Worm (Caenorhabditis elegans) whole organism, L2 larva: ENCODE results near the gene nhr-126.

Source experiments
- C34F6.9 ChIP-seq: fragments of 150-350 bp; optimal IDR thresholded peaks from 2 replicates; lab custom pipeline; 2014; ENCODE audit warnings: missing biosample characterization, missing genetic modification characterization
- F13H6.1 ChIP-seq: sonication (generic microtip); optimal IDR thresholded peaks from 2 replicates; lab custom pipeline; 2016; ENCODE audit warnings: missing genetic modification characterization, missing compliant biosample characterization
- R02D3.7 ChIP-seq: fragments of 150-350 bp; optimal IDR thresholded peaks from 2 replicates; lab custom pipeline; 2014; ENCODE audit warnings: missing biosample characterization, missing genetic modification characterization
- Y55F3AM.14 ChIP-seq: fragments of 200-800 bp; sonication (Bioruptor generic); optimal IDR thresholded peaks from 2 replicates; lab custom pipeline; 2018; ENCODE audit warnings: mild to moderate bottlenecking, missing genetic modification characterization, missing compliant biosample characterization
- ZK546.5 ChIP-seq: sonication (generic microtip); optimal IDR thresholded peaks from 2 replicates; lab custom pipeline; 2017; ENCODE audit warnings: missing biosample characterization, missing genetic modification characterization
- aly-2 ChIP-seq: fragments of 150-350 bp; optimal IDR thresholded peaks from 2 replicates; lab custom pipeline; 2014; ENCODE audit warnings: missing biosample characterization, missing genetic modification characterization
- ama-1 ChIP-seq: fragments of 150-350 bp; optimal IDR thresholded peaks from 2 replicates; lab custom pipeline; 2018; ENCODE audit warnings: inconsistent platforms
- blmp-1 ChIP-seq: sonication (generic microtip); optimal IDR thresholded peaks from 2 replicates; lab custom pipeline; 2017; ENCODE audit warnings: missing genetic modification characterization, mild to moderate bottlenecking, missing compliant biosample characterization, antibody characterized with exemption, moderate library complexity; ENCODE audit not compliant: insufficient read depth
- ceh-16 ChIP-seq: fragments of 150-350 bp; optimal IDR thresholded peaks from 2 replicates; lab custom pipeline; 2014; ENCODE audit warnings: missing biosample characterization, missing genetic modification characterization
- ceh-82 ChIP-seq: fragments of 150-350 bp; optimal IDR thresholded peaks from 2 replicates; lab custom pipeline; 2014; ENCODE audit warnings: missing biosample characterization, missing genetic modification characterization
- crh-2 ChIP-seq: sonication (generic microtip); optimal IDR thresholded peaks from 2 replicates; lab custom pipeline; 2017; ENCODE audit warnings: missing biosample characterization, missing genetic modification characterization
- dmd-4 ChIP-seq: sonication (generic microtip); optimal IDR thresholded peaks from 2 replicates; lab custom pipeline; 2017; ENCODE audit warnings: missing biosample characterization, missing genetic modification characterization
- egl-27 ChIP-seq: sonication (generic microtip); optimal IDR thresholded peaks from 3 replicates; lab custom pipeline; 2017; ENCODE audit warnings: missing biosample characterization, missing genetic modification reagents, missing genetic modification characterization
- elt-1 ChIP-seq: fragments of 150-350 bp; optimal IDR thresholded peaks from 2 replicates; lab custom pipeline; 2014; ENCODE audit warnings: missing biosample characterization, missing genetic modification characterization
- fos-1 ChIP-seq: fragments of 150-350 bp; optimal IDR thresholded peaks from 2 replicates; lab custom pipeline; 2014; ENCODE audit warnings: missing biosample characterization, missing genetic modification characterization
- lin-11 ChIP-seq: fragments of 150-350 bp; sonication (generic microtip); optimal IDR thresholded peaks from 2 replicates; lab custom pipeline; 2014; ENCODE audit warnings: missing biosample characterization, missing genetic modification characterization, inconsistent platforms, mixed read lengths
- lin-13 ChIP-seq: fragments of 150-350 bp; optimal IDR thresholded peaks from 2 replicates; lab custom pipeline; 2014; ENCODE audit warnings: missing biosample characterization, missing genetic modification reagents, missing genetic modification characterization
- lin-39 ChIP-seq: fragments of 150-350 bp; optimal IDR thresholded peaks from 2 replicates; lab custom pipeline; 2014; ENCODE audit warnings: missing biosample characterization, missing genetic modification reagents, missing genetic modification characterization
- mdl-1 ChIP-seq, 2 experiments: fragments of 150-350 bp in 1 of 2; sonication (generic microtip) in 1 of 2; optimal IDR thresholded peaks; 2 replicates each; lab custom pipeline; 2017; ENCODE audit warnings: missing biosample characterization in 2 of 2, missing genetic modification characterization in 2 of 2
- nhr-10 ChIP-seq: sonication (generic microtip); optimal IDR thresholded peaks from 2 replicates; lab custom pipeline; 2017; ENCODE audit warnings: missing biosample characterization, missing genetic modification characterization
- nhr-11 ChIP-seq: fragments of 150-350 bp; optimal IDR thresholded peaks from 2 replicates; lab custom pipeline; 2014; ENCODE audit warnings: missing biosample characterization, missing genetic modification characterization
- nhr-129 ChIP-seq: fragments of 150-350 bp; optimal IDR thresholded peaks from 2 replicates; lab custom pipeline; 2014; ENCODE audit warnings: missing biosample characterization, missing genetic modification characterization
- nhr-21 ChIP-seq: fragments of 150-350 bp; optimal IDR thresholded peaks from 2 replicates; lab custom pipeline; 2014; ENCODE audit warnings: missing biosample characterization, missing genetic modification characterization
- nhr-23 ChIP-seq: fragments of 150-350 bp; optimal IDR thresholded peaks from 2 replicates; lab custom pipeline; 2014; ENCODE audit warnings: missing biosample characterization, missing genetic modification reagents, missing genetic modification characterization
- nhr-237 ChIP-seq: fragments of 150-350 bp; optimal IDR thresholded peaks from 2 replicates; lab custom pipeline; 2014; ENCODE audit warnings: missing biosample characterization, missing genetic modification characterization
- nhr-25 ChIP-seq: fragments of 150-350 bp; sonication (generic microtip); optimal IDR thresholded peaks from 3 replicates; lab custom pipeline; 2014; ENCODE audit warnings: missing biosample characterization, missing genetic modification characterization
- nhr-6 ChIP-seq: fragments of 150-350 bp; optimal IDR thresholded peaks from 2 replicates; lab custom pipeline; 2014; ENCODE audit warnings: missing biosample characterization, missing genetic modification characterization
- nhr-77 ChIP-seq: fragments of 150-350 bp; optimal IDR thresholded peaks from 2 replicates; lab custom pipeline; 2014; ENCODE audit warnings: missing biosample characterization, missing genetic modification characterization
- peb-1 ChIP-seq: fragments of 150-350 bp; optimal IDR thresholded peaks from 2 replicates; lab custom pipeline; 2014; ENCODE audit warnings: missing biosample characterization, missing genetic modification characterization
- sem-4 ChIP-seq: fragments of 150-350 bp; optimal IDR thresholded peaks from 2 replicates; lab custom pipeline; 2014; ENCODE audit warnings: missing biosample characterization, missing genetic modification reagents, missing genetic modification characterization
- skn-1 ChIP-seq: sonication (generic microtip); optimal IDR thresholded peaks from 2 replicates; lab custom pipeline; 2017; ENCODE audit warnings: missing biosample characterization, missing genetic modification characterization
- sma-3 ChIP-seq: sonication (generic microtip); optimal IDR thresholded peaks from 2 replicates; lab custom pipeline; 2016; ENCODE audit warnings: missing genetic modification reagents, missing genetic modification characterization, missing compliant biosample characterization
- sma-9 ChIP-seq, 2 experiments: fragments of 150-350 bp in 1 of 2; sonication (generic microtip) in 1 of 2; optimal IDR thresholded peaks; 2 replicates each; lab custom pipeline; 2014 to 2016; ENCODE audit warnings: missing genetic modification characterization in 2 of 2, mild to moderate bottlenecking in 1 of 2, missing biosample characterization in 1 of 2, missing compliant biosample characterization in 1 of 2, missing genetic modification reagents in 1 of 2, moderate library complexity in 1 of 2
- snpc-4 ChIP-seq: fragments of 150-350 bp; optimal IDR thresholded peaks from 2 replicates; lab custom pipeline; 2014; ENCODE audit warnings: missing biosample characterization, missing genetic modification characterization
- unc-39 ChIP-seq: fragments of 150-350 bp; optimal IDR thresholded peaks from 2 replicates; lab custom pipeline; 2014; ENCODE audit warnings: missing biosample characterization, missing genetic modification characterization
- unc-62 ChIP-seq: fragments of 150-350 bp; optimal IDR thresholded peaks from 2 replicates; lab custom pipeline; 2014; ENCODE audit warnings: missing biosample characterization, missing genetic modification reagents, missing genetic modification characterization
- ztf-1 ChIP-seq: fragments of 200-800 bp; sonication (Bioruptor generic); conservative IDR thresholded peaks from 2 replicates; pipeline ENCODE4 v1.3.6; 2022; ENCODE audit warnings: missing genetic modification characterization, missing compliant biosample characterization
- ztf-11 ChIP-seq: sonication (generic microtip); optimal IDR thresholded peaks from 2 replicates; lab custom pipeline; 2017; ENCODE audit warnings: missing biosample characterization, missing genetic modification characterization
- ztf-4 ChIP-seq: fragments of 150-350 bp; optimal IDR thresholded peaks from 2 replicates; lab custom pipeline; 2014; ENCODE audit warnings: missing biosample characterization, missing genetic modification characterization

The nhr-126 gene

DNA sequence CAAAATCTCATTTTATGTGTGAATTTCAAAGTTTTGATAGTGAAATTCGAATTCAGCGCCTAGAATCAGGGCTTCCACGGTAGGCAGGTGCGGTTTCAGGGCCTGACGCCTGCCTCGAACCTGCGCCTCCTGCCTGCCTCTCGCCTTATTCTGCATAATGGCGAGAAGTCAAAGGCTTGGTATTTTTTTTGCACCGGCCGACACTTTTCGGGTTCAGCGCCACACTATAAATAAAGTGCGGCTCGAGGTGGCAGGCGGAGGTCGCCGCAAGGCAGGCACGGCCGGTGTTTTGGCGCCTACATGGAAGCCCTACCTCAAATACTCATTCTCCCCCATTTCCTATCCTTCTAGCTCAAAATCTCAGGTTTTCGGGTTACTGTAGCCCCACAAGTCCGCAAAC lies 28.5 kb upstream of the nhr-126 start:
- TF ChIP-seq nhr-6 (tag; lab: Kevin White, UChicago) (no peak), egl-27 (no peak), R02D3.7 (no peak)

DNA sequence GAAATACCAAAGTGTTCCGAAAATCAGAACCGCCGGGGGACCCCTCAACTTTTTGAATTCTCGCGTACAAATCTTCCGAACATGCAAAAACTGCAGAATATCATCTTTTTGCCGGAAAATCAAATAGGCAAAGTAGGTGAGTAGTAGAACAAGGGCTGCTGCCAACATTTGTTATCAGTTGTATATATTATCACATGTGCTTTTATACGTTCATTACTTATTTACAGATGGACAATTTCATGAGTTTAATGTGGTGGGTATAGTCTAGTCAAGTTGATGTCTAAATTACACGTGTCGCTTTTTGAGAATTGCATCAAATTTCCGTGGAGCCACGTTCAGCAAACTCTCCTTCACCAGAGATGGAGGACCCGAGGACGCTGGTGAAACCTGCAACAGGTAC lies 27.6 kb upstream of the nhr-126 start, which contains the start of gene cyp-32B1:
cyp-32B1 (minus strand) TSS at position 176 of the 400 bp plus-strand sequence.
- TF ChIP-seq peb-1, result no peak
- peak; percentile 5 for TF ChIP-seq fos-1

DNA sequence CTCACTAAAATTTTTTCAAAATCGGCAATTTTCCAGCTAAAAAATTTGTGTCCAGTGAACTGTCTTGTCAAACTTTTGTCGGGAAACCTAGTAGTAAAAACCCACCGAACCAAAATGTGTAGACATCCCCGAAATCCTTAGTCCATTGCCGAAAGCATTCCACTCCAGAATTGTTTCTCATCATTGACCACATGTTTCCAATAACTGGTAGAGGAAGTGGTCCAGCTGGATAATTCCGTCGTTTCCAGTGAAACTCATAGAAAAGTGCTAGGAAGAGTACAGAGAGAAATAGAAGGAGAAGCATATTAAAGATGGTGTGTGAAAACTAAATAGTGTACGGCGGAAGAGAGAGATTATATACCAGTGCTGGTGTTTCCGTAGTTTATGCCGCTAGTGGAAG lies 24.8 kb upstream of the nhr-126 start, which contains the start of gene cyp-33C12:
cyp-33C12 (minus strand) TSS at position 321 of the 400 bp plus-strand sequence.
- TF ChIP-seq unc-62 (GFP tag; lab: Kevin White, UChicago) (no peak), ama-1 (lab: Kevin White, UChicago) (no peak), ztf-11 (no peak), lin-39 (tag; lab: Kevin White, UChicago) (no peak), dmd-4 (tag; lab: Kevin White, UChicago) (no peak), nhr-6 (tag; lab: Kevin White, UChicago) (no peak), ZK546.5 (tag; lab: Kevin White, UChicago) (no peak), F13H6.1 (no peak), unc-39 (no peak), elt-1 (tag; lab: Kevin White, UChicago) (no peak), nhr-23 (no peak), nhr-21 (tag; lab: Kevin White, UChicago) (no peak), crh-2 (tag; lab: Kevin White, UChicago) (no peak), snpc-4 (tag; lab: Kevin White, UChicago) (no peak), nhr-25 (tag; lab: Kevin White, UChicago) (no peak), ztf-4 (no peak)

DNA sequence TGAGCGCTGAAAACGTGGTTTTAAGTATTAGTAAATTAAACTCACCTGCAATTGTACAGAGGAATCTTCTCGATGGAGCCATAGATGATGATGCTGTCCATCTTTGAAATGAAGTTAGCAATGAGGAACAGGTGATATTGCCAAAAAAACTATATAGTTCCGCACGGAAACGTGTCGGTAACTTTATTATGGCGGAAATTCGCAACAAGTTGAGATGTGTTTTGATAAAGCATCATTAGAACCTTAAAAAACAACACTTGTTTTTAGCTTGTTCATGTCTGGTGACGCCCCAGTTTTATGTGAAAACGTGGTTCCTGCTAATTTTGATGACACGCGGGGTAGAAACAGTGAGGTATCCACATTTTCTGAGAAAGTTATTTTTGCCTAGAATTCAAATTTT lies 22.7 kb upstream of the nhr-126 start, which contains the start of gene srt-40:
srt-40 (minus strand) TSS at position 101 of the 400 bp plus-strand sequence.
- TF ChIP-seq skn-1 (tag; lab: Kevin White, UChicago) (no peak), aly-2 (no peak), C34F6.9 (tag; lab: Kevin White, UChicago) (no peak), blmp-1 (tag; lab: Kevin White, UChicago) (no peak), nhr-23 (no peak)

DNA sequence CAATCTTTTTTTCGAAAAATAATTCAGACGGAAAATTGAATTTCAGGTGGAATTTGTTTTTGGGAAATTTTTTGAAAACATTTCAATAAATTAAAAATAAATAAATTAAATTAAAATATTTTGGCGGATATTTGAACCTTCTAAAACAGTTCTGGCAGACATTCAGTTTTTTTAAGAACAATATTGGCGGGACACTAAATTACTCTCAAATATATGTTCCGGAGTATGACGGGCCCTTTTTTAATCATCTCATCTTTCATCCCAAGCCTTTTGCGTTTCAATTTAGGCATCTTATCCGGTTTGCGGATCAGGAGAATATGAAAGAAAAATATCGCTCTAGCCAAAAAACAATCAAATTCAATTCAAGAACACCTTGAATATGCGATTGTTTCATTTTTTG lies 22.1 kb upstream of the nhr-126 start, which contains the start of gene svh-11:
svh-11 (plus strand) TSS at position 301 of the 400 bp plus-strand sequence.
- TF ChIP-seq sma-9 (GFP tag; optimal IDR thresholded peaks at IDR 0.05; lab: Kevin White, UChicago), result no peak
- TF ChIP-seq sma-9 (tag; optimal IDR thresholded peaks at IDR 0.05; lab: Kevin White, UChicago), result no peak
- TF ChIP-seq nhr-6 (tag; lab: Kevin White, UChicago), result no peak
- TF ChIP-seq fos-1, result no peak
- TF ChIP-seq nhr-77 (tag; lab: Kevin White, UChicago), result no peak

DNA sequence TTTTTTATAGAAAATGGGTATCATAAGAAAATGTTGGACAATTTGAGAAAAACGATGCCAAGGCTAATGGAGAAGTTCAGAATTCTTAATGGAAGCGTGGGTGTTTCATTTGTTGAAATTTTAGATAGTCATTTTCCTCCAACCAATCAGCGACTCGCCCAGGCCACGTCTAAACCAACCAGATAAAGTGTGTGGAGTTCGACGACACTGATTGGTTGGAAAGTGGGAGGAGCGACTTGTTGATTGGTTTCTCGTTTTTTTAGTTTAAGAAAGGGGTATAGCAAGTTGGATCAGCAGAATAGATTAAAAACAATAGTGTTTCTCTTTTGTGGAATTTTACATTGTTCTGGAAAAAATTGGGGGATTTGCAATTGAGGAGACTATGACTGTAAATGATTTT lies 21.4 kb upstream of the nhr-126 start:
- no peak for TF ChIP-seq nhr-25 (tag; lab: Kevin White, UChicago)
- no peak for TF ChIP-seq mdl-1 (tag; optimal IDR thresholded peaks at IDR 0.05; lab: Kevin White, UChicago)
- TF ChIP-seq nhr-10 (tag; lab: Kevin White, UChicago), result no peak
- no peak for TF ChIP-seq lin-39 (tag; lab: Kevin White, UChicago)
- TF ChIP-seq Y55F3AM.14 (GFP tag; lab: Kevin White, UChicago), result no peak
- TF ChIP-seq ztf-4, result no peak
- no peak for TF ChIP-seq dmd-4 (tag; lab: Kevin White, UChicago)
- no peak for TF ChIP-seq ztf-11
- TF ChIP-seq sem-4 (tag; lab: Kevin White, UChicago), result no peak

DNA sequence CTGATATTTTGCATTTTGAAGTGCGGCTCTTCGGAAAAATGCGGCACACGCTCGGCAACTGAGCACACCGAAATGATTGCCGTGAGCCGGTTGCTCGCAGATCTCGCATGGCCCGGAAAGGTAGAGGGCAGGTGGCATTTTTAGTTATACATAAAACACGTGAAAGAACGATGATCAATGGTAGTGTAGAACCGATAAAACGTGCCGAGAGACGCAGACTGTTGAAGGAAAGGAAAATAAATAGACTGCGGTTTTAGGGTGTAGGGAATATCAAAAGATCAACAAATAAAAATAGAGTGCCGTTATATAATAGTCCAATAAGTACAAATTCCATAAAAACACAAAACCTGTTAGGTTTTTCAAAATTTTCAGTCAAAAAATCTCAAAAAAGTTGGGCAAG lies 16.9 kb upstream of the nhr-126 start, which contains the start of gene nhr-133:
nhr-133 (minus strand) TSS at position 183 of the 400 bp plus-strand sequence.
- TF ChIP-seq nhr-11 (tag; lab: Kevin White, UChicago) (no peak), lin-11 (tag; lab: Kevin White, UChicago) (no peak), sem-4 (tag; lab: Kevin White, UChicago) (no peak), sma-9 (GFP tag; optimal IDR thresholded peaks at IDR 0.05; lab: Kevin White, UChicago) (peak; percentile 73), sma-9 (tag; optimal IDR thresholded peaks at IDR 0.05; lab: Kevin White, UChicago) (no peak), blmp-1 (tag; lab: Kevin White, UChicago) (no peak), snpc-4 (tag; lab: Kevin White, UChicago) (no peak), unc-39 (no peak), skn-1 (tag; lab: Kevin White, UChicago) (no peak), dmd-4 (tag; lab: Kevin White, UChicago) (no peak), sma-3 (no peak), nhr-237 (no peak), F13H6.1 (peak; percentile 3), egl-27 (no peak), fos-1 (peak; percentile 23), unc-62 (GFP tag; lab: Kevin White, UChicago) (no peak), crh-2 (tag; lab: Kevin White, UChicago) (peak; percentile 38), ztf-1 (GFP tag; lab: Robert Waterston, UW) (no peak), ceh-16 (tag; lab: Kevin White, UChicago) (no peak), R02D3.7 (no peak), nhr-25 (tag; lab: Kevin White, UChicago) (no peak), lin-13 (GFP tag; lab: Kevin White, UChicago) (no peak), ceh-82 (tag; lab: Kevin White, UChicago) (no peak), nhr-6 (tag; lab: Kevin White, UChicago) (no peak), elt-1 (tag; lab: Kevin White, UChicago) (no peak), nhr-129 (tag; lab: Kevin White, UChicago) (peak; percentile 7)
